Worm (Caenorhabditis elegans) whole organism, young adult: Measurements from ENCODE around the gene W09D6.4.

Experiments
- T07F8.4 ChIP-seq: sonication (generic microtip); optimal IDR thresholded peaks from 2 replicates; lab custom pipeline; 2016; ENCODE audit warnings: mild to moderate bottlenecking, missing genetic modification characterization, moderate library complexity, missing compliant biosample characterization
- T26A5.8 ChIP-seq: sonication (generic microtip); optimal IDR thresholded peaks from 2 replicates; lab custom pipeline; 2016; ENCODE audit warnings: missing genetic modification characterization, missing compliant biosample characterization
- ama-1 ChIP-seq, 3 experiments: fragments of 150-350 bp in 1 of 3; sonication (generic microtip) in 2 of 3; optimal IDR thresholded peaks; 2 replicates each; lab custom pipeline; 2014 to 2018; ENCODE audit warnings: missing biosample characterization in 2 of 3, missing genetic modification characterization in 2 of 3, missing genetic modification reagents in 2 of 3
- bed-2 ChIP-seq: fragments of 200-800 bp; sonication (Bioruptor generic); IDR thresholded peaks from 2 replicates; pipeline ENCODE4 v1.3.6; 2022; ENCODE audit warnings: missing genetic modification reagents, missing genetic modification characterization, missing compliant biosample characterization
- efl-1 ChIP-seq: fragments of 150-350 bp; optimal IDR thresholded peaks from 2 replicates; lab custom pipeline; 2014; ENCODE audit warnings: missing biosample characterization, missing genetic modification reagents, missing genetic modification characterization
- let-526 ChIP-seq: fragments of 200-800 bp; sonication (Bioruptor generic); IDR thresholded peaks from 2 replicates; pipeline ENCODE4 v1.3.6; 2022; ENCODE audit warnings: missing genetic modification reagents, missing genetic modification characterization, missing compliant biosample characterization
- madf-6 ChIP-seq: fragments of 200-800 bp; sonication (Bioruptor generic); IDR thresholded peaks from 2 replicates; pipeline ENCODE4 v1.3.6; 2022; ENCODE audit warnings: missing genetic modification reagents, missing genetic modification characterization, missing compliant biosample characterization
- mes-4 ChIP-seq: sonication (generic microtip); optimal IDR thresholded peaks from 2 replicates; lab custom pipeline; 2016; ENCODE audit warnings: missing genotype, missing genetic modification characterization, missing compliant biosample characterization
- nfya-2 ChIP-seq: fragments of 200-800 bp; sonication (Bioruptor generic); IDR thresholded peaks from 2 replicates; pipeline ENCODE4 v1.3.6; 2022; ENCODE audit warnings: missing genetic modification reagents, missing genetic modification characterization, missing compliant biosample characterization
- pbrm-1 ChIP-seq: fragments of 200-800 bp; sonication (Bioruptor generic); IDR thresholded peaks from 2 replicates; pipeline ENCODE4 v1.3.6; 2022; ENCODE audit warnings: missing genetic modification reagents, missing genetic modification characterization, missing compliant biosample characterization
- pha-4 ChIP-seq: fragments of 150-350 bp; sonication (generic microtip); optimal IDR thresholded peaks from 2 replicates; lab custom pipeline; 2014; ENCODE audit warnings: missing biosample characterization, missing genetic modification reagents, missing genetic modification characterization

- TF ChIP-seq T07F8.4 (tag; lab: Kevin White, UChicago), result no peak
- TF ChIP-seq T26A5.8 (tag; lab: Kevin White, UChicago), result no peak
- no peak for TF ChIP-seq pbrm-1 (GFP tag; lab: Robert Waterston, UW)
- no peak for TF ChIP-seq ama-1 (optimal IDR thresholded peaks at IDR 0.05; lab: Kevin White, UChicago)
- TF ChIP-seq ama-1 (GFP tag; optimal IDR thresholded peaks at IDR 0.05; lab: Kevin White, UChicago), result no peak
- TF ChIP-seq bed-2 (GFP tag; lab: Robert Waterston, UW), result no peak
- no peak for TF ChIP-seq nfya-2 (GFP tag; lab: Robert Waterston, UW)
- no peak for TF ChIP-seq pha-4 (tag; lab: Kevin White, UChicago)
- TF ChIP-seq madf-6 (GFP tag; lab: Robert Waterston, UW), result no peak
- TF ChIP-seq let-526 (GFP tag; lab: Robert Waterston, UW), result no peak
- no peak for TF ChIP-seq mes-4 (tag; lab: Kevin White, UChicago)
- no peak for TF ChIP-seq efl-1 (GFP tag; lab: Kevin White, UChicago)
These were observed 21.7 kb downstream of the W09D6.4 start for ce11 chrIII:11101246-11101645.
